Fruit fly (Drosophila melanogaster) S2 (cell line): ENCODE measurements around the gene CG18586.

ENCODE experiments used
- CG8478 ChIP-seq: fragments of >200 bp; optimal IDR thresholded peaks from 2 replicates; lab custom pipeline; 2018
- CTCF ChIP-seq, 2 experiments: fragments of >200 bp; optimal IDR thresholded peaks; 2 replicates each; lab custom pipeline; 2018

DNA sequence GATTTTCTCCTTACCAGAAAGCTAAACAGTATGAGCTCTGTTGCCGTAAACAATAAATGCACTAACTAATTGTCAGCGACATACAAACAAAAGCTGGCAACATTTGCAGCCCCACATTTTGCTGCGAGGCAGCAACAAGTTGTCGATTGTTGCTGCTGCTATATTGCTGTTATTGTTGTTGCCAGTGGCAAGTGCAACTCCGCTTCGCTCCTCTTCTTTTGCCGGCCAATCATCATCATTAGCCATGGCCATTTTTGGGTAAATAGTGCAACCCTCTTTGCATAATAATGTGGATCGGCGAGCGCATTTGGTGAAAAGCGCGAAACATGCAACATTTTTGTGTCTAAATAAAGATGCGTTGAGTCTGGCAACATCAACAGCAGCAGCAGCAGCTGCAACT lies 42.5 kb upstream of the CG18586 start:
- TF ChIP-seq CTCF (optimal IDR thresholded peaks at IDR 0.05; lab: Kevin White, UChicago) (no peak), CG8478 (lab: Kevin White, UChicago) (no peak)
